Worm (Caenorhabditis elegans): ENCODE results near the gene D1005.2.

D1005.2 gene

ce11 chrX:1454385-1454784 lies 4.4 kb upstream of the D1005.2 start (continued):
- TF ChIP-seq nhr-23 (tag; optimal IDR thresholded peaks at IDR 0.05) (peak; percentile 93), tbx-2 (tag; optimal IDR thresholded peaks at IDR 0.05) (peak; percentile 84), nhr-76 (tag; optimal IDR thresholded peaks at IDR 0.05) (no peak), nhr-77 (tag; optimal IDR thresholded peaks at IDR 0.05) (peak; percentile 25), mml-1 (tag; optimal IDR thresholded peaks at IDR 0.05) (no peak), hmg-11 (tag; optimal IDR thresholded peaks at IDR 0.05) (peak; percentile 94), nhr-67 (tag; optimal IDR thresholded peaks at IDR 0.05) (no peak), sea-2 (GFP tag; optimal IDR thresholded peaks at IDR 0.05) (peak; percentile 86), zag-1 (tag; optimal IDR thresholded peaks at IDR 0.05) (no peak), fkh-2 (tag; optimal IDR thresholded peaks at IDR 0.05) (peak; percentile 27), lsy-12 (tag; optimal IDR thresholded peaks at IDR 0.05) (peak; percentile 90), egl-5 (tag; optimal IDR thresholded peaks at IDR 0.05) (peak; percentile 17), ceh-28 (tag; optimal IDR thresholded peaks at IDR 0.05) (peak; percentile 82), jun-1 (tag; optimal IDR thresholded peaks at IDR 0.05) (peak; percentile 99), nhr-28 (tag; optimal IDR thresholded peaks at IDR 0.05) (no peak)

- TF ChIP-seq mml-1 (tag; optimal IDR thresholded peaks at IDR 0.05) (no peak), skn-1 (tag; optimal IDR thresholded peaks at IDR 0.05) (peak; percentile 91), pha-4 (tag; optimal IDR thresholded peaks at IDR 0.05) (peak; percentile 99), snpc-4 (tag; optimal IDR thresholded peaks at IDR 0.05) (no peak), hmg-11 (tag; optimal IDR thresholded peaks at IDR 0.05) (no peak), nhr-28 (tag; optimal IDR thresholded peaks at IDR 0.05) (no peak), ceh-9 (tag; optimal IDR thresholded peaks at IDR 0.05) (no peak), ZK546.5 (tag; optimal IDR thresholded peaks at IDR 0.05) (no peak), nhr-76 (tag; optimal IDR thresholded peaks at IDR 0.05) (no peak), fkh-2 (tag; optimal IDR thresholded peaks at IDR 0.05) (no peak), nhr-25 (tag; optimal IDR thresholded peaks at IDR 0.05) (peak; percentile 57), ceh-16 (tag; optimal IDR thresholded peaks at IDR 0.05) (no peak), jun-1 (tag; optimal IDR thresholded peaks at IDR 0.05) (no peak), fkh-10 (GFP tag; optimal IDR thresholded peaks at IDR 0.05) (no peak), ztf-4 (tag; optimal IDR thresholded peaks at IDR 0.05) (no peak), lin-39 (tag; optimal IDR thresholded peaks at IDR 0.05) (no peak), tbx-2 (tag; optimal IDR thresholded peaks at IDR 0.05) (no peak), eor-1 (tag; optimal IDR thresholded peaks at IDR 0.05) (no peak), nhr-67 (tag; optimal IDR thresholded peaks at IDR 0.05) (no peak), ceh-82 (tag; optimal IDR thresholded peaks at IDR 0.05) (no peak), nhr-12 (tag; optimal IDR thresholded peaks at IDR 0.05) (no peak), nhr-77 (tag; optimal IDR thresholded peaks at IDR 0.05) (no peak), nhr-237 (tag; optimal IDR thresholded peaks at IDR 0.05) (no peak), pqm-1 (tag; optimal IDR thresholded peaks at IDR 0.05) (peak; percentile 57), R02D3.7 (tag; optimal IDR thresholded peaks at IDR 0.05) (no peak), mdl-1 (tag; optimal IDR thresholded peaks at IDR 0.05) (no peak), egl-27 (tag; optimal IDR thresholded peaks at IDR 0.05) (peak; percentile 42), nfya-1 (tag; optimal IDR thresholded peaks at IDR 0.05; ENCODE audit: insufficient read depth) (peak; percentile 39), daf-12 (tag; optimal IDR thresholded peaks at IDR 0.05) (no peak), aly-2 (tag; optimal IDR thresholded peaks at IDR 0.05) (no peak), elt-2 (tag; optimal IDR thresholded peaks at IDR 0.05) (peak; percentile 45), unc-62 (GFP tag; optimal IDR thresholded peaks at IDR 0.05) (no peak), nhr-23 (tag; optimal IDR thresholded peaks at IDR 0.05) (peak; percentile 21), egl-5 (tag; optimal IDR thresholded peaks at IDR 0.05) (peak; percentile 86), zag-1 (tag; optimal IDR thresholded peaks at IDR 0.05) (no peak), nhr-43 (tag; optimal IDR thresholded peaks at IDR 0.05; ENCODE audit: poor library complexity, severe bottlenecking) (peak; percentile 17), ztf-11 (tag; optimal IDR thresholded peaks at IDR 0.05) (no peak), ceh-28 (tag; optimal IDR thresholded peaks at IDR 0.05) (peak; percentile 9), ama-1 (optimal IDR thresholded peaks at IDR 0.05) (no peak), elt-1 (tag; optimal IDR thresholded peaks at IDR 0.05) (no peak), lsy-12 (tag; optimal IDR thresholded peaks at IDR 0.05) (no peak), fos-1 (tag; optimal IDR thresholded peaks at IDR 0.05) (no peak), elt-3 (tag; optimal IDR thresholded peaks at IDR 0.05) (no peak)
These were observed 2.3 kb upstream of the D1005.2 start for ce11 chrX:1456350-1457080.
